Worm (Caenorhabditis elegans) whole organism, L3 larva: ENCODE data around the gene tag-120.

ENCODE experiments used
- aly-2 ChIP-seq: fragments of 150-350 bp; optimal IDR thresholded peaks from 2 replicates; lab custom pipeline; 2014; ENCODE audit warnings: missing biosample characterization, missing genetic modification characterization
- ama-1 ChIP-seq: fragments of 150-350 bp; optimal IDR thresholded peaks from 2 replicates; lab custom pipeline; 2018
- ceh-16 ChIP-seq: sonication (generic microtip); optimal IDR thresholded peaks from 2 replicates; lab custom pipeline; 2017; ENCODE audit warnings: missing biosample characterization, missing genetic modification characterization
- ceh-82 ChIP-seq: fragments of 150-350 bp; optimal IDR thresholded peaks from 2 replicates; lab custom pipeline; 2014; ENCODE audit warnings: missing biosample characterization, missing genetic modification characterization
- ceh-9 ChIP-seq: sonication (generic microtip); optimal IDR thresholded peaks from 2 replicates; lab custom pipeline; 2018; ENCODE audit warnings: missing biosample characterization, missing genetic modification characterization
- fkh-2 ChIP-seq: fragments of 150-350 bp; optimal IDR thresholded peaks from 2 replicates; lab custom pipeline; 2014; ENCODE audit warnings: missing biosample characterization, missing genetic modification reagents, missing genetic modification characterization
- lin-15B ChIP-seq: fragments of 150-350 bp; optimal IDR thresholded peaks from 2 replicates; lab custom pipeline; 2014; ENCODE audit warnings: missing biosample characterization, missing genetic modification characterization
- nfya-1 ChIP-seq: sonication (generic microtip); optimal IDR thresholded peaks from 2 replicates; lab custom pipeline; 2017; ENCODE audit warnings: missing genetic modification characterization, mild to moderate bottlenecking, missing compliant biosample characterization, antibody characterized with exemption, moderate library complexity; ENCODE audit not compliant: insufficient read depth
- nhr-237 ChIP-seq: fragments of 150-350 bp; optimal IDR thresholded peaks from 2 replicates; lab custom pipeline; 2014; ENCODE audit warnings: missing biosample characterization, missing genetic modification characterization
- nhr-77 ChIP-seq: fragments of 150-350 bp; optimal IDR thresholded peaks from 2 replicates; lab custom pipeline; 2014; ENCODE audit warnings: missing biosample characterization, missing genetic modification characterization
- snpc-4 ChIP-seq: fragments of 150-350 bp; optimal IDR thresholded peaks from 2 replicates; lab custom pipeline; 2014; ENCODE audit warnings: missing biosample characterization, missing genetic modification characterization
- tbx-2 ChIP-seq: sonication (generic microtip); optimal IDR thresholded peaks from 2 replicates; lab custom pipeline; 2016; ENCODE audit warnings: mild to moderate bottlenecking, missing genetic modification characterization, missing compliant biosample characterization
- unc-62 ChIP-seq: fragments of 150-350 bp; sonication (generic microtip); optimal IDR thresholded peaks from 4 replicates; lab custom pipeline; 2014; ENCODE audit warnings: missing biosample characterization, missing genetic modification reagents, missing genetic modification characterization

- TF ChIP-seq ceh-16 (tag; lab: Kevin White, UChicago) (no peak), fkh-2 (tag; lab: Kevin White, UChicago) (no peak), lin-15B (tag; lab: Kevin White, UChicago) (no peak), nhr-77 (tag; lab: Kevin White, UChicago) (no peak), ceh-9 (tag; lab: Kevin White, UChicago) (no peak), unc-62 (no peak), aly-2 (no peak), nfya-1 (tag; lab: Kevin White, UChicago) (no peak), tbx-2 (no peak), ceh-82 (tag; lab: Kevin White, UChicago) (no peak), snpc-4 (tag; lab: Kevin White, UChicago) (no peak), ama-1 (no peak), nhr-237 (tag; lab: Kevin White, UChicago) (no peak)
Observed at ce11 chrV:9753554-9753953, 43.9 kb upstream of the tag-120 start.
